Fruit fly (Drosophila melanogaster) whole organism, prepupa: ENCODE measurements around the gene eIF1.

Source experiments
- Blimp-1 ChIP-seq: fragments of 200-800 bp; sonication (Bioruptor generic); optimal IDR thresholded peaks from 3 replicates; lab custom pipeline; 2017; ENCODE audit warnings: missing biosample characterization, missing genetic modification characterization, mild to moderate bottlenecking, moderate library complexity, missing genetic modification reagents
- CG10631 ChIP-seq: fragments of 200-800 bp; sonication (Bioruptor generic); optimal IDR thresholded peaks from 2 replicates; lab custom pipeline; 2016; ENCODE audit warnings: missing biosample characterization, missing genetic modification characterization
- CG10669 ChIP-seq: fragments of 200-800 bp; sonication (Bioruptor generic); optimal IDR thresholded peaks from 3 replicates; lab custom pipeline; 2018; ENCODE audit warnings: missing biosample characterization, mild to moderate bottlenecking, missing genetic modification characterization, moderate library complexity
- CG11762 ChIP-seq: fragments of 200-800 bp; sonication (Bioruptor generic); optimal IDR thresholded peaks from 3 replicates; lab custom pipeline; 2016; ENCODE audit warnings: missing biosample characterization, missing genetic modification characterization; ENCODE audit not compliant: insufficient read depth
- CG11902 ChIP-seq: fragments of 200-800 bp; sonication (Bioruptor generic); optimal IDR thresholded peaks from 3 replicates; lab custom pipeline; 2016; ENCODE audit warnings: missing biosample characterization, missing genetic modification characterization
- CG15336 ChIP-seq: fragments of 200-800 bp; sonication (Bioruptor generic); IDR thresholded peaks from 2 replicates; pipeline ENCODE4 v1.3.6; 2022; ENCODE audit warnings: missing biosample characterization, missing genetic modification characterization
- CG1621 ChIP-seq: fragments of 200-800 bp; sonication (Bioruptor generic); optimal IDR thresholded peaks from 3 replicates; lab custom pipeline; 2018; ENCODE audit warnings: missing biosample characterization, mild to moderate bottlenecking, missing genetic modification characterization
- CG16779 ChIP-seq: fragments of 200-800 bp; sonication (Bioruptor generic); optimal IDR thresholded peaks from 3 replicates; lab custom pipeline; 2017; ENCODE audit warnings: missing biosample characterization, mild to moderate bottlenecking, missing genetic modification characterization
- CG3032 ChIP-seq: fragments of 200-800 bp; optimal IDR thresholded peaks from 2 replicates; lab custom pipeline; 2019; ENCODE audit warnings: missing biosample characterization, mild to moderate bottlenecking, missing genetic modification characterization, moderate library complexity
- CG32006 ChIP-seq: fragments of 200-800 bp; sonication (Bioruptor generic); optimal IDR thresholded peaks from 3 replicates; lab custom pipeline; 2017; ENCODE audit warnings: missing biosample characterization, mild to moderate bottlenecking, missing genetic modification characterization
- CG3919 ChIP-seq: fragments of 200-800 bp; sonication (Bioruptor generic); optimal IDR thresholded peaks from 3 replicates; lab custom pipeline; 2016; ENCODE audit warnings: missing biosample characterization, missing genetic modification characterization
- CG6163 ChIP-seq: fragments of 200-800 bp; sonication (Bioruptor generic); IDR thresholded peaks from 3 replicates; pipeline ENCODE4 v1.3.6; 2022; ENCODE audit warnings: missing biosample characterization, missing genetic modification characterization
- CG6792 ChIP-seq: fragments of 200-800 bp; sonication (Bioruptor generic); optimal IDR thresholded peaks from 3 replicates; lab custom pipeline; 2016; ENCODE audit warnings: missing biosample characterization, missing genetic modification characterization
- CG6808 ChIP-seq: fragments of 200-800 bp; sonication (Bioruptor generic); optimal IDR thresholded peaks from 3 replicates; lab custom pipeline; 2017; ENCODE audit warnings: missing biosample characterization, missing genetic modification characterization, mild to moderate bottlenecking, moderate library complexity, missing genetic modification reagents
- CG7368 ChIP-seq: fragments of 200-800 bp; sonication (Bioruptor generic); optimal IDR thresholded peaks from 3 replicates; lab custom pipeline; 2016; ENCODE audit warnings: missing biosample characterization, missing genetic modification characterization
- CG8119 ChIP-seq: fragments of 200-800 bp; sonication (Bioruptor generic); IDR thresholded peaks from 3 replicates; pipeline ENCODE4 v1.3.6; 2022; ENCODE audit warnings: missing biosample characterization, missing genetic modification characterization
- CG8319 ChIP-seq: fragments of 200-800 bp; sonication (Bioruptor generic); optimal IDR thresholded peaks from 3 replicates; lab custom pipeline; 2016; ENCODE audit warnings: missing biosample characterization, missing genetic modification characterization
- CG9139 ChIP-seq: fragments of 200-800 bp; sonication (Bioruptor generic); optimal IDR thresholded peaks from 3 replicates; lab custom pipeline; 2017; ENCODE audit warnings: missing biosample characterization, mild to moderate bottlenecking, missing genetic modification characterization
- Eip75B ChIP-seq: fragments of 200-800 bp; sonication (Bioruptor generic); optimal IDR thresholded peaks from 3 replicates; lab custom pipeline; 2016; ENCODE audit warnings: missing biosample characterization, missing genetic modification characterization
- Eip78C ChIP-seq: fragments of 200-800 bp; sonication (Bioruptor generic); peaks from one replicate; lab custom pipeline; 2016; ENCODE audit warnings: missing biosample characterization, missing genetic modification characterization
- Eip93F ChIP-seq: fragments of 200-800 bp; sonication (Bioruptor generic); optimal IDR thresholded peaks from 2 replicates; lab custom pipeline; 2016; ENCODE audit warnings: missing biosample characterization, mild to moderate bottlenecking, missing genetic modification characterization
- Gug ChIP-seq: fragments of 200-800 bp; sonication (Bioruptor generic); IDR thresholded peaks from 2 replicates; pipeline ENCODE4 v1.3.6; 2022; ENCODE audit warnings: missing biosample characterization, missing genetic modification characterization
- Hr38 ChIP-seq: sonication (Bioruptor generic); optimal IDR thresholded peaks from 2 replicates; lab custom pipeline; 2016; ENCODE audit warnings: missing biosample characterization, missing genetic modification characterization
- Hr39 ChIP-seq: fragments of 200-800 bp; sonication (Bioruptor generic); optimal IDR thresholded peaks from 2 replicates; lab custom pipeline; 2016; ENCODE audit warnings: missing biosample characterization, missing genetic modification characterization
- Lpt ChIP-seq: fragments of 200-800 bp; sonication (Bioruptor generic); optimal IDR thresholded peaks from 3 replicates; lab custom pipeline; 2016; ENCODE audit warnings: missing biosample characterization, missing genetic modification characterization
- OdsH ChIP-seq: fragments of 200-800 bp; sonication (Bioruptor generic); optimal IDR thresholded peaks from 3 replicates; lab custom pipeline; 2016; ENCODE audit warnings: missing biosample characterization, missing genetic modification characterization
- Smox ChIP-seq: fragments of 200-800 bp; sonication (Bioruptor generic); optimal IDR thresholded peaks from 3 replicates; lab custom pipeline; 2016; ENCODE audit warnings: missing biosample characterization, missing genetic modification characterization
- Sox15 ChIP-seq: fragments of 200-800 bp; sonication (Bioruptor generic); optimal IDR thresholded peaks from 3 replicates; lab custom pipeline; 2016; ENCODE audit warnings: missing biosample characterization, missing genetic modification characterization
- achi ChIP-seq: fragments of 200-800 bp; sonication (Bioruptor generic); optimal IDR thresholded peaks from 3 replicates; lab custom pipeline; 2016; ENCODE audit warnings: missing biosample characterization, missing genetic modification characterization
- acj6 ChIP-seq: fragments of 200-800 bp; sonication (Bioruptor generic); optimal IDR thresholded peaks from 3 replicates; lab custom pipeline; 2016; ENCODE audit warnings: missing biosample characterization, missing genetic modification characterization
- cyc ChIP-seq: fragments of 200-800 bp; sonication (Bioruptor generic); optimal IDR thresholded peaks from 3 replicates; lab custom pipeline; 2016; ENCODE audit warnings: missing biosample characterization, missing genetic modification characterization
- dac ChIP-seq: fragments of 200-800 bp; sonication (Bioruptor generic); optimal IDR thresholded peaks from 2 replicates; lab custom pipeline; 2017; ENCODE audit warnings: missing biosample characterization, mild to moderate bottlenecking, missing genetic modification characterization
- dsx ChIP-seq: fragments of 200-800 bp; optimal IDR thresholded peaks from 3 replicates; lab custom pipeline; 2019; ENCODE audit warnings: missing biosample characterization, mild to moderate bottlenecking, missing genetic modification characterization, moderate library complexity; ENCODE audit not compliant: poor library complexity, severe bottlenecking
- esn ChIP-seq: fragments of 200-800 bp; sonication (Bioruptor generic); optimal IDR thresholded peaks from 2 replicates; lab custom pipeline; 2016; ENCODE audit warnings: missing biosample characterization, mild to moderate bottlenecking, missing genetic modification characterization, moderate library complexity
- fd59A ChIP-seq: fragments of 200-800 bp; sonication (Bioruptor generic); optimal IDR thresholded peaks from 2 replicates; lab custom pipeline; 2017; ENCODE audit warnings: missing biosample characterization, mild to moderate bottlenecking, missing genetic modification characterization, missing genetic modification reagents
- fd85E ChIP-seq: fragments of 200-800 bp; sonication (Bioruptor generic); optimal IDR thresholded peaks from 3 replicates; lab custom pipeline; 2016; ENCODE audit warnings: missing biosample characterization, missing genetic modification characterization
- fkh ChIP-seq: fragments of 200-800 bp; sonication (Bioruptor generic); optimal IDR thresholded peaks from 3 replicates; lab custom pipeline; 2017; ENCODE audit warnings: missing biosample characterization, mild to moderate bottlenecking, missing genetic modification characterization, moderate library complexity
- lz ChIP-seq: fragments of 200-800 bp; sonication (Bioruptor generic); optimal IDR thresholded peaks from 3 replicates; lab custom pipeline; 2016; ENCODE audit warnings: missing biosample characterization, missing genetic modification characterization
- net ChIP-seq: fragments of 200-800 bp; sonication (Bioruptor generic); optimal IDR thresholded peaks from 3 replicates; lab custom pipeline; 2016; ENCODE audit warnings: missing biosample characterization, missing genetic modification characterization
- pdm3 ChIP-seq: fragments of 200-800 bp; sonication (Bioruptor generic); optimal IDR thresholded peaks from 3 replicates; lab custom pipeline; 2016; ENCODE audit warnings: missing biosample characterization, missing genetic modification characterization
- salr ChIP-seq, 2 experiments: fragments of 200-800 bp; sonication (Bioruptor generic); optimal IDR thresholded peaks; 3 replicates each; lab custom pipeline; 2016 to 2018; ENCODE audit warnings: missing biosample characterization in 2 of 2, missing genetic modification characterization in 2 of 2, mild to moderate bottlenecking in 1 of 2
- spab ChIP-seq: fragments of 200-800 bp; sonication (Bioruptor generic); optimal IDR thresholded peaks from 2 replicates; lab custom pipeline; 2017; ENCODE audit warnings: missing biosample characterization, mild to moderate bottlenecking, missing genetic modification characterization, missing genetic modification reagents
- ss ChIP-seq, 2 experiments: fragments of 200-800 bp; sonication (Bioruptor generic); optimal IDR thresholded peaks; 2 replicates in 1 of 2; 3 replicates in 1 of 2; lab custom pipeline; 2017 to 2018; ENCODE audit warnings: mild to moderate bottlenecking in 2 of 2, missing biosample characterization in 2 of 2, missing genetic modification characterization in 2 of 2, moderate library complexity in 1 of 2
- svp ChIP-seq: fragments of 200-800 bp; sonication (Bioruptor generic); peaks from one replicate; lab custom pipeline; 2016; ENCODE audit warnings: missing biosample characterization, missing genetic modification characterization
- vri ChIP-seq: fragments of 200-800 bp; sonication (Bioruptor generic); optimal IDR thresholded peaks from 3 replicates; lab custom pipeline; 2016; ENCODE audit warnings: missing biosample characterization, mild to moderate bottlenecking, missing genetic modification characterization

eIF1 gene

DNA sequence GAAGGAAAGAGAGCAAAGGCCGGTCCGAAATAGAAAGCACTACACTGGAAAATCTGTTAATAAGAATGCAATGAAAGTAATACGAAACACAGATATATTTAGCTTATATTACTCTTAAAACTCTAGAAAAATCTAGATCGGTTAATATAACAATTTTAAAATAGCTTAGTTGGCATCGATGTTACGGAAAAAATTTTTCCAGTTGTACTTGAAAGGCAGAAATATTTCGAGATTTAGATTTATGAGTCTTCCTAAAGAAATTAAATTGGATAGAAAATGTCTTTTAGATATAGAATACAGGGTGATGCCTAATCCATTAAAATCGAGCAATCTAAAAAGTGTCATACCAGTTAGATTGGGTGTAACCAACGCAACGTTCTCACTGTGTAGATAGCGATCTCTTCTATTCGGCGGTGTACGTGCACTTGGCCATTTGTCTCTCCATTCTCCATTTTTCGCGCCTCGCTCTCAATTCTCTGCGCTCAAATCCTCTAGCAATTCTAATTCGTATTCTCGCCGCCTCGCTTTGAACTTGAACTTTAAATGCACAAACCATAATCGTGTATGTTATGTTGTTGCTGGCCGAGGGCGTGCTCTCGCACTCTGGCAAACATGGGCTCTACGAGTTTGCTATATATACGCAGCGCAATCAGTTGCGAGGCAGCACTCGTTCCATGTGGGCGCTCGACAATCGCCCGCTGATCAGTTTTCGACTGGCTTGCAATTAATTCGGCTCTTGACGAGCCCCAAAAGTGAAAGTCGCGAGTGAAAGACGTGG is 27.0 kb downstream of the eIF1 start (continued):
- TF ChIP-seq CG11902 (GFP tag; lab: Kevin White, UChicago) (no peak), vri (GFP tag; lab: Kevin White, UChicago) (peak; percentile 10), Lpt (peak; percentile 94), dac (GFP tag; lab: Kevin White, UChicago) (peak; percentile 88), CG6792 (GFP tag; lab: Kevin White, UChicago) (peak; percentile 69), Eip93F (peak; percentile 15), Hr39 (GFP tag; lab: Kevin White, UChicago) (peak; percentile 40), CG10669 (peak; percentile 59), Blimp-1 (GFP tag; lab: Kevin White, UChicago) (peak; percentile 43), salr (GFP tag; optimal IDR thresholded peaks at IDR 0.05; lab: Kevin White, UChicago) (peak in 1 of 2 experiments; percentile 99), CG7368 (GFP tag; lab: Kevin White, UChicago) (peak; percentile 65), CG3919 (peak; percentile 84), CG32006 (peak; percentile 98), CG11762 (GFP tag; lab: Kevin White, UChicago) (peak; percentile 83), CG15336 (GFP tag; lab: Robert Waterston, UW) (peak; percentile 87), CG6808 (GFP tag; lab: Kevin White, UChicago) (peak; percentile 69), achi (peak; percentile 90), pdm3 (peak; percentile 87), CG6163 (peak; percentile 48; the same call in 2 of the 3 replicates), Gug (GFP tag; lab: Robert Waterston, UW) (peak; percentile 86), Eip75B (GFP tag; lab: Kevin White, UChicago) (peak; percentile 70), Sox15 (GFP tag; lab: Kevin White, UChicago) (peak; percentile 38), Hr38 (GFP tag; lab: Kevin White, UChicago) (no peak), dsx (GFP tag; lab: Kevin White, UChicago) (peak; percentile 28), CG16779 (peak; percentile 63), fkh (GFP tag; lab: Kevin White, UChicago) (peak; percentile 80), esn (GFP tag; lab: Kevin White, UChicago) (peak; percentile 39), CG9139 (peak; percentile 8), CG8319 (no peak), CG3032 (tag; lab: Kevin White, UChicago) (peak; percentile 63), ss (GFP tag; optimal IDR thresholded peaks at IDR 0.05; lab: Kevin White, UChicago) (peak; percentile 33 to 50), CG10631 (GFP tag; lab: Kevin White, UChicago) (peak; percentile 90), svp (GFP tag; lab: Kevin White, UChicago) (peak; percentile 78), spab (peak; percentile 47), cyc (GFP tag; lab: Kevin White, UChicago) (peak; percentile 38), fd59A (peak; percentile 79), acj6 (GFP tag; lab: Kevin White, UChicago) (peak; percentile 86), lz (peak; percentile 41), Eip78C (peak; percentile 95)

DNA sequence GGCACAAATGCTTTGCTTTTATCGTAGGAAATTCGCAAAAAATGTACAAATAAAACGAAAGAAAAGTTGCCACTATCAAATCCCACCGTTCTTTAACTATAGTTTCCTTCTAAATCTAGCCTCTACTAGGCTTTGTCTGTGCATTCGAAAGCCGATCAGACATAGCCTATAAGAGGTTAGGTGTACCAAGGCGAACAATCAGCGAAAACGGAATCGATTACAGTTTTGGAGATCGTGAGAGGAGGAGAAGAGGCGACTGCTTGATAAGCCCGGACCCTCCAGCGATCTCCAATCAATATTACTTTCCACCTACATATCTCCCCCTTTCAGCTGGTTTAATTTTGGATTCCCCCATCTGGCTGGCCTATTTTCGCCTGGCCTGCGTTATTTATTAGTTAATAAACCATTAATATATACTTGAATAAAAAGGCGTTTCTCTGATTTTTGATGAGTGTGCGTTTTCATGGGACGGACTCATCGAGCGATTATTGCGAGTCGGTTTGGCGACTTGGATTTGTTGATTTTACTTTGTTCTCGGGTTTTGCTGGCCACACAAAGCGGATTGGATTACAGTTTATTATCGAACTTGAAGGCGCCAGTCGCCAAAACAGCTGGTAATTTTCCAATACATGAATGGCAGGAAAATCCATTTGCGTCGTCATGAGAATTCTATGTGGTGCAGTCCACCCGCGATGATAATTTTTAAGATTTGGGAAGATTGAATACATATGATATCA is 27.9 kb downstream of the eIF1 start:
- no peak for TF ChIP-seq CG1621 (tag; lab: Kevin White, UChicago)
- no peak for TF ChIP-seq fd59A
- TF ChIP-seq Sox15 (GFP tag; lab: Kevin White, UChicago), result no peak
- TF ChIP-seq Eip78C, result peak; percentile 40
- TF ChIP-seq CG8119 (GFP tag; lab: Robert Waterston, UW), result no peak
- peak; percentile 30 for TF ChIP-seq esn (GFP tag; lab: Kevin White, UChicago)
- peak; percentile 4 for TF ChIP-seq vri (GFP tag; lab: Kevin White, UChicago)
- TF ChIP-seq Smox, result peak; percentile 18
- TF ChIP-seq OdsH (GFP tag; lab: Kevin White, UChicago), result peak; percentile 6
- TF ChIP-seq Eip93F, result peak; percentile 79
- peak; percentile 80 for TF ChIP-seq svp (GFP tag; lab: Kevin White, UChicago)
- TF ChIP-seq net (GFP tag; lab: Kevin White, UChicago), result peak; percentile 27
- TF ChIP-seq fd85E (GFP tag; lab: Kevin White, UChicago), result no peak
